Worm (Caenorhabditis elegans): Measurements from ENCODE around the gene F46C3.2.
A peak's percentile ranks its signal among the peaks of the same experiment; 100 is the strongest.

Gene F46C3.2

ce11 chrX:11414837-11415550 lies 3.6 kb downstream of the F46C3.2 start, which contains the start of gene pek-1 (continued):
- TF ChIP-seq lin-39 (tag; optimal IDR thresholded peaks at IDR 0.05) (peak; percentile 73), nhr-71 (tag; optimal IDR thresholded peaks at IDR 0.05) (peak; percentile 88), ztf-11 (tag; optimal IDR thresholded peaks at IDR 0.05) (peak in 1 of 2 experiments; percentile 35), nhr-12 (tag; optimal IDR thresholded peaks at IDR 0.05) (no peak), egl-27 (tag; optimal IDR thresholded peaks at IDR 0.05) (no peak), tbx-2 (tag; optimal IDR thresholded peaks at IDR 0.05) (peak; percentile 55), pax-3 (tag; optimal IDR thresholded peaks at IDR 0.05) (no peak), lir-3 (tag; optimal IDR thresholded peaks at IDR 0.05; ENCODE audit: poor library complexity) (peak; percentile 48), unc-98 (GFP tag; IDR thresholded peaks at IDR 0.05) (no peak), vab-15 (tag; optimal IDR thresholded peaks at IDR 0.05) (no peak), tlp-1 (tag; optimal IDR thresholded peaks at IDR 0.05) (no peak), rnt-1 (tag; optimal IDR thresholded peaks at IDR 0.05) (peak; percentile 75), nhr-11 (tag; optimal IDR thresholded peaks at IDR 0.05) (peak; percentile 18), nhr-237 (tag; optimal IDR thresholded peaks at IDR 0.05) (no peak), skn-1 (tag; optimal IDR thresholded peaks at IDR 0.05) (peak; percentile 22), ets-5 (GFP tag; IDR thresholded peaks at IDR 0.05) (no peak), C16A3.4 (tag; optimal IDR thresholded peaks at IDR 0.05) (peak; percentile 10), hpl-2 (GFP tag; optimal IDR thresholded peaks at IDR 0.05) (no peak), ceh-90 (tag; optimal IDR thresholded peaks at IDR 0.05) (no peak), egl-13 (tag; optimal IDR thresholded peaks at IDR 0.05) (peak; percentile 15), lin-35 (GFP tag; optimal IDR thresholded peaks at IDR 0.05) (peak; percentile 31 to 43), ceh-8 (GFP tag; optimal IDR thresholded peaks at IDR 0.05) (no peak), lin-15B (tag; optimal IDR thresholded peaks at IDR 0.05) (no peak), mef-2 (tag; optimal IDR thresholded peaks at IDR 0.05) (no peak)

- no peak for TF ChIP-seq tlp-1 (tag; optimal IDR thresholded peaks at IDR 0.05)
- TF ChIP-seq nhr-47 (tag; optimal IDR thresholded peaks at IDR 0.05): no peak
- TF ChIP-seq aha-1 (tag; optimal IDR thresholded peaks at IDR 0.05): no peak
- TF ChIP-seq ces-1 (GFP tag; optimal IDR thresholded peaks at IDR 0.05): no peak
- TF ChIP-seq jun-1 (tag; optimal IDR thresholded peaks at IDR 0.05): no peak
- no peak for TF ChIP-seq C16A3.4 (tag; optimal IDR thresholded peaks at IDR 0.05)
- no peak for TF ChIP-seq unc-130 (tag; optimal IDR thresholded peaks at IDR 0.05)
- no peak for TF ChIP-seq mef-2 (tag; optimal IDR thresholded peaks at IDR 0.05)
- TF ChIP-seq ceh-82 (tag; optimal IDR thresholded peaks at IDR 0.05): no peak
- TF ChIP-seq zip-4 (GFP tag; optimal IDR thresholded peaks at IDR 0.05): no peak
- no peak for TF ChIP-seq snpc-4 (tag; optimal IDR thresholded peaks at IDR 0.05)
- no peak for TF ChIP-seq lin-13 (GFP tag; optimal IDR thresholded peaks at IDR 0.05)
- TF ChIP-seq nhr-84 (tag; optimal IDR thresholded peaks at IDR 0.05): no peak
- no peak for TF ChIP-seq efl-1 (optimal IDR thresholded peaks at IDR 0.05)
- TF ChIP-seq efl-1 (GFP tag; optimal IDR thresholded peaks at IDR 0.05 in 1 of 2): no peak
Measured at ce11 chrX:11411675-11412074, 6.9 kb downstream of the F46C3.2 start.

- TF ChIP-seq fos-1 (tag; optimal IDR thresholded peaks at IDR 0.05): no peak
- TF ChIP-seq unc-130 (tag; optimal IDR thresholded peaks at IDR 0.05): peak; percentile 63
- peak; percentile 37 for TF ChIP-seq elt-2 (tag; optimal IDR thresholded peaks at IDR 0.05)
- TF ChIP-seq ceh-82 (tag; optimal IDR thresholded peaks at IDR 0.05): no peak
- peak; percentile 38; the same call in 1 of the 2 replicates for TF ChIP-seq nhr-19 (GFP tag; conservative IDR thresholded peaks at IDR 0.05)
- TF ChIP-seq ztf-4 (tag; optimal IDR thresholded peaks at IDR 0.05): peak; percentile 3
- TF ChIP-seq nhr-11 (tag; optimal IDR thresholded peaks at IDR 0.05): no peak
- TF ChIP-seq lin-14 (GFP tag; optimal IDR thresholded peaks at IDR 0.05): peak; percentile 47
- TF ChIP-seq nhr-12 (tag; optimal IDR thresholded peaks at IDR 0.05): no peak
- TF ChIP-seq efl-1 (optimal IDR thresholded peaks at IDR 0.05): no peak
- peak in 1 of 2 experiments; percentile 55 for TF ChIP-seq efl-1 (GFP tag; optimal IDR thresholded peaks at IDR 0.05 in 1 of 2)
- peak; percentile 62 for TF ChIP-seq nhr-71 (tag; optimal IDR thresholded peaks at IDR 0.05)
- peak; percentile 32 for TF ChIP-seq snu-23 (GFP tag; optimal IDR thresholded peaks at IDR 0.05)
- peak; percentile 55 for TF ChIP-seq jun-1 (tag; optimal IDR thresholded peaks at IDR 0.05)
- peak in 1 of 2 experiments; percentile 35 for TF ChIP-seq lin-35 (GFP tag; optimal IDR thresholded peaks at IDR 0.05)
- no peak for TF ChIP-seq Y116A8C.19 (tag; optimal IDR thresholded peaks at IDR 0.05; ENCODE audit: borderline replicate concordance)
- TF ChIP-seq lsy-2 (tag; optimal IDR thresholded peaks at IDR 0.05): peak in 1 of 2 experiments; percentile 44
- TF ChIP-seq rnt-1 (tag; optimal IDR thresholded peaks at IDR 0.05): peak; percentile 58
- TF ChIP-seq elt-3 (tag; optimal IDR thresholded peaks at IDR 0.05): peak in 1 of 6 experiments; percentile 24
- peak; percentile 39 for TF ChIP-seq nhr-20 (tag; optimal IDR thresholded peaks at IDR 0.05)
- TF ChIP-seq lir-3 (tag; optimal IDR thresholded peaks at IDR 0.05; ENCODE audit: poor library complexity): peak; percentile 4
Measured at ce11 chrX:11409457-11409856, 9.1 kb downstream of the F46C3.2 start.

Data from whole organism, L1 larva.